Worm (Caenorhabditis elegans): Measurements from ENCODE around the gene W09D6.5.

- TF ChIP-seq nhr-12 (tag; optimal IDR thresholded peaks at IDR 0.05): no peak
- no peak for TF ChIP-seq hlh-1 (tag; optimal IDR thresholded peaks at IDR 0.05)
- TF ChIP-seq ham-2 (GFP tag; optimal IDR thresholded peaks at IDR 0.05): no peak
- no peak for TF ChIP-seq ces-1 (GFP tag; optimal IDR thresholded peaks at IDR 0.05)
- TF ChIP-seq nhr-76 (tag; optimal IDR thresholded peaks at IDR 0.05): no peak
- TF ChIP-seq nhr-2 (tag; optimal IDR thresholded peaks at IDR 0.05): no peak
- TF ChIP-seq unc-62 (GFP tag; optimal IDR thresholded peaks at IDR 0.05): no peak
- TF ChIP-seq lsy-2 (tag; optimal IDR thresholded peaks at IDR 0.05): no peak
- no peak for TF ChIP-seq elt-3 (tag; optimal IDR thresholded peaks at IDR 0.05)
- TF ChIP-seq pha-4 (tag; optimal IDR thresholded peaks at IDR 0.05): no peak
- no peak for TF ChIP-seq nhr-28 (tag; optimal IDR thresholded peaks at IDR 0.05)
- TF ChIP-seq mab-5 (tag; optimal IDR thresholded peaks at IDR 0.05): no peak
- TF ChIP-seq sptf-1 (tag; optimal IDR thresholded peaks at IDR 0.05): no peak
Observed at ce11 chrIII:11050658-11051118, 37.6 kb upstream of the W09D6.5 start.
